Worm (Caenorhabditis elegans) whole organism, L4/young adult: ENCODE results near the gene dpy-19.

Source experiments
- W03F9.2 ChIP-seq: fragments of 150-350 bp; optimal IDR thresholded peaks from 2 replicates; lab custom pipeline; 2014; ENCODE audit warnings: missing biosample characterization, missing genetic modification characterization
- dao-5 ChIP-seq: sonication (generic microtip); optimal IDR thresholded peaks from 2 replicates; lab custom pipeline; 2016; ENCODE audit warnings: missing genotype, missing genetic modification characterization, moderate library complexity, missing compliant biosample characterization
- him-1 ChIP-seq: sonication (generic microtip); optimal IDR thresholded peaks from 2 replicates; lab custom pipeline; 2016; ENCODE audit warnings: missing genotype, missing genetic modification reagents, missing genetic modification characterization, missing compliant biosample characterization

DNA sequence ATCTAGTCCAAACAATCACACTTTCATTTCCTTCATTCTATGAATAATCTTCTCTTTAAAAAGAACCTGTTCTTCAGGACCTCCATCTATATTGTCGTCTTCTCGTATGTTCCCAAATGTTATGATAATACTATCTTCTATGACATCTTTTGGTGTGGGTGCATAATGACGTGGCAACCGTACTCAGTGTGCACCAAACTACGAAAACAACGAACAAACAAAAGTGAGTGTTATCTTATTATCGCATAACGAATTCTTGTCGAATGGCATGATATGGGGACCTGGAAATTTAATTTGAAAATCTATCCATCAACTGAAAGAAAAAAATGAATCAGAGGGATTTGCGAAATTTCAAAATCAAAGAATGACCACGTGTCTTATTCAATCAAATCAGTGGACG lies 11.2 kb downstream of the dpy-19 start:
- TF ChIP-seq him-1 (tag; lab: Kevin White, UChicago) (no peak), dao-5 (tag; lab: Kevin White, UChicago) (no peak), W03F9.2 (no peak)
